Worm (Caenorhabditis elegans): ENCODE results near the gene snf-11.

snf-11 gene

DNA sequence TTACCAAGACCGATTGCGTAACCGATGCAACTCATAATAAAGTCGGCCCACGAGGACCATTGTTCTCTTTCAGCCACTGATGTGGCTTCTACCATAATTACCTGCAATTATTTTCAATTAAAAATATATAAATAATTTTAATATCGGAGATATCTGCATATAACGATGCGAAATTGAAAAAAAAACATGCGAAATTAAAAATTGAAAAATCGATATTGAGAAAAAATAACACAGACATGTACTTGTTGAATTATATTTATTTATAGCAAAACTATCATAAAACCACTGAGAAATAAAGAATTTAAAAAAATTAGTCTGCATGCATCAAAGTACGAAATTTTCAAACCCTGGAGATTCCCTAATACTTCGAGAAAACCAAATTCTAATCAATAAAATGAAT lies at the start of gene snf-11:
snf-11 (minus strand) TSS at position 101 of the 400 bp plus-strand sequence.
- no peak for TF ChIP-seq tbx-7 (tag; optimal IDR thresholded peaks at IDR 0.05)
- TF ChIP-seq unc-86 (tag; optimal IDR thresholded peaks at IDR 0.05), result no peak
- TF ChIP-seq hlh-30 (tag; optimal IDR thresholded peaks at IDR 0.05; ENCODE audit: insufficient read depth), result no peak
- no peak for TF ChIP-seq ceh-34 (tag; optimal IDR thresholded peaks at IDR 0.05)
- TF ChIP-seq fax-1 (tag; optimal IDR thresholded peaks at IDR 0.05), result no peak
- no peak for TF ChIP-seq T23F11.4 (GFP tag; optimal IDR thresholded peaks at IDR 0.05)
- TF ChIP-seq hlh-6 (tag; optimal IDR thresholded peaks at IDR 0.05), result no peak
- no peak for TF ChIP-seq dmd-4 (tag; optimal IDR thresholded peaks at IDR 0.05; ENCODE audit: borderline replicate concordance)
- TF ChIP-seq ceh-48 (tag; optimal IDR thresholded peaks at IDR 0.05), result no peak
- no peak for TF ChIP-seq ama-1 (optimal IDR thresholded peaks at IDR 0.05)
- no peak for TF ChIP-seq ceh-19 (GFP tag; optimal IDR thresholded peaks at IDR 0.05)
- no peak for TF ChIP-seq elt-4 (tag; optimal IDR thresholded peaks at IDR 0.05)
- no peak for TF ChIP-seq ceh-9 (tag; optimal IDR thresholded peaks at IDR 0.05)
- no peak for TF ChIP-seq ztf-16 (tag; optimal IDR thresholded peaks at IDR 0.05)
- TF ChIP-seq lim-6 (tag; optimal IDR thresholded peaks at IDR 0.05), result no peak
- TF ChIP-seq pha-4 (tag; optimal IDR thresholded peaks at IDR 0.05), result no peak
- no peak for TF ChIP-seq tbx-2 (tag; optimal IDR thresholded peaks at IDR 0.05)

DNA sequence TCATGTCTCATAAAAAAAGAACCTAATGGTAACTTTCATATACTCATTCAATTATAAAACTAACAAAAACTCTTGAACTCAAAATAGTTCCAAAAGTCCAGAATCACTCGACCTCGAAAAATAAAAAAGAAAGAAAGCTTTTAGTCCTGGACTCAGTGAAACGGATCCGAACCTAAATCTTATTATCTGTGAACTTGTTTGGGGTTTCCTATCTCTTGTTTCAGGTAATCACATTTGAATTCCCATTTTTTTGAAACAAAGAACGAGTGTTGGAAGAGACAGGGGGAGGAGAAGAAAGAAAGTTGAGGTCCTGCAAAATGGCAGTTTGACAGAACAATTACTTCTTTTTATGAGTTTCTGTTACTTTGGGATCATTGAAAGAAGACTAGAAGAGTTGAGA lies 46.0 kb upstream of the snf-11 start:
- TF ChIP-seq fkh-6 (tag; optimal IDR thresholded peaks at IDR 0.05) (no peak), unc-42 (tag; optimal IDR thresholded peaks at IDR 0.05) (peak; percentile 61)

DNA sequence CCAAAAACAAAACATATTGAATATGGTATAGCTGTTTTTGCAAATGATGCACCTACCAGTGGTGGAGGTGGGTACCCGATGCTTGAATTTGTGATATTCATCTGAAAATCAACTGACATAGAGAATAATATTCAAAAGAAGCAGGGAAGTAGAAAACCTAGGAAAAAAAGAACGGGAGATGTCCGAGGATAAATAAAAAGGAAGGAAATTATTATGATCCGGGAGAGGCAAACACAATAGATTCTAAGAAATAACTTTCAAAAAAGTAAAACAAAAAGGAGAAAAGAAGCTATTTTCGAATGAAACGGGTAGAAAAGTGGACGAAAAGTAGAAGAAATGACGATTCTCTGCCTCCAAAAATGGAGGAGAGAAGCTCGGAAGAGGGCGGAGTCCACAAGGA lies 44.6 kb upstream of the snf-11 start, which contains the start of gene npr-25:
npr-25 (minus strand) TSS at position 101 of the 400 bp plus-strand sequence.
- no peak for TF ChIP-seq dve-1 (tag; optimal IDR thresholded peaks at IDR 0.05)
- TF ChIP-seq unc-3 (GFP tag; conservative IDR thresholded peaks at IDR 0.05), result no peak
- TF ChIP-seq unc-3 (tag; optimal IDR thresholded peaks at IDR 0.05), result no peak
- no peak for TF ChIP-seq dmd-4 (tag; optimal IDR thresholded peaks at IDR 0.05; ENCODE audit: borderline replicate concordance)
- TF ChIP-seq madf-2 (tag; optimal IDR thresholded peaks at IDR 0.05), result no peak
- TF ChIP-seq pha-2 (tag; optimal IDR thresholded peaks at IDR 0.05), result no peak
- no peak for TF ChIP-seq fkh-6 (tag; optimal IDR thresholded peaks at IDR 0.05)
- TF ChIP-seq sox-2 (GFP tag; IDR thresholded peaks at IDR 0.05), result no peak
- no peak for TF ChIP-seq fkh-10 (GFP tag; optimal IDR thresholded peaks at IDR 0.05)
- TF ChIP-seq ceh-9 (tag; optimal IDR thresholded peaks at IDR 0.05), result no peak
- no peak for TF ChIP-seq rnt-1 (tag; optimal IDR thresholded peaks at IDR 0.05)
- no peak for TF ChIP-seq K09A11.1 (tag; optimal IDR thresholded peaks at IDR 0.05; ENCODE audit: insufficient read depth)
- TF ChIP-seq ceh-2 (tag; optimal IDR thresholded peaks at IDR 0.05), result no peak
- TF ChIP-seq C38D4.7 (GFP tag; optimal IDR thresholded peaks at IDR 0.05), result no peak
- no peak for TF ChIP-seq hlh-15 (tag; optimal IDR thresholded peaks at IDR 0.05)
- TF ChIP-seq ets-4 (tag; optimal IDR thresholded peaks at IDR 0.05), result no peak
- TF ChIP-seq ahr-1 (tag; optimal IDR thresholded peaks at IDR 0.05), result no peak
- no peak for TF ChIP-seq nhr-232 (tag; optimal IDR thresholded peaks at IDR 0.05)
- no peak for TF ChIP-seq elt-4 (tag; optimal IDR thresholded peaks at IDR 0.05)
- no peak for TF ChIP-seq pag-3 (tag; optimal IDR thresholded peaks at IDR 0.05; ENCODE audit: borderline replicate concordance)

DNA sequence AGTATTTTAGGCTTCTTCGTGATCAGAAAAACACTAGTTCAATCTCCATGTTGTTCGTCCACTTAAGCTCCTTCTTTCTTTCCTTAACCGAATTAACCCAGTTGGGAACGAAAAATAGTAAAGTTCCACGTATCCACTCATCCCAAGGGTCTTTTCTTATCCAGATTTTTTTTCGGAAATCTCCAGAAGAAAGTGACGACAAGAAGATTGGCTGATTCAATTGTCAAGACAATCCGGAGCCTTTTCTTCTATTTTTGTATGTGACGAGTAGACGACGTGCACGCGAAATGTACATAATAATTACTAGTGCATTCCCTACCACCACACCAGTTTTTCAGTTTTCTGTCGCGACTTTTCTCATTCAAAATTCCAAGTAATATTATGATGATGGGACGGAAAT lies 43.0 kb upstream of the snf-11 start:
- no peak for TF ChIP-seq K02D7.2 (tag; optimal IDR thresholded peaks at IDR 0.05)
- TF ChIP-seq pqm-1 (tag; optimal IDR thresholded peaks at IDR 0.05), result no peak
- TF ChIP-seq ceh-19 (GFP tag; optimal IDR thresholded peaks at IDR 0.05), result no peak
- TF ChIP-seq unc-42 (tag; optimal IDR thresholded peaks at IDR 0.05), result peak; percentile 36
- no peak for TF ChIP-seq odd-2 (tag; optimal IDR thresholded peaks at IDR 0.05)
- TF ChIP-seq madf-2 (tag; optimal IDR thresholded peaks at IDR 0.05), result no peak
- TF ChIP-seq C38D4.7 (GFP tag; optimal IDR thresholded peaks at IDR 0.05), result no peak
- no peak for TF ChIP-seq pha-4 (tag; optimal IDR thresholded peaks at IDR 0.05)
- TF ChIP-seq dmd-4 (tag; optimal IDR thresholded peaks at IDR 0.05; ENCODE audit: borderline replicate concordance), result no peak
